Worm (Caenorhabditis elegans) whole organism, midembryonic: ENCODE measurements around the gene T08G5.3.

ENCODE experiments used
- T22C8.4 ChIP-seq: fragments of 200-800 bp; sonication (Bioruptor generic); IDR thresholded peaks from 2 replicates; pipeline ENCODE4 v1.3.6; 2022; ENCODE audit warnings: missing genetic modification characterization, missing compliant biosample characterization
- cog-1 ChIP-seq: sonication (generic microtip); optimal IDR thresholded peaks from 2 replicates; lab custom pipeline; 2016; ENCODE audit warnings: missing genetic modification characterization, missing compliant biosample characterization
- flt-1 ChIP-seq: fragments of 200-800 bp; sonication (Bioruptor generic); IDR thresholded peaks from 2 replicates; pipeline ENCODE4 v1.3.6; 2022; ENCODE audit warnings: missing genetic modification characterization, missing compliant biosample characterization
- klf-2 ChIP-seq: fragments of 200-800 bp; sonication (Bioruptor generic); conservative IDR thresholded peaks from 2 replicates; pipeline ENCODE4 v1.3.6; 2022; ENCODE audit warnings: missing genetic modification reagents, missing genetic modification characterization, missing compliant biosample characterization
- med-1 ChIP-seq: sonication (generic microtip); optimal IDR thresholded peaks from 2 replicates; lab custom pipeline; 2017; ENCODE audit warnings: missing genetic modification characterization, mild to moderate bottlenecking, missing compliant biosample characterization, antibody characterized with exemption, missing genetic modification reagents; ENCODE audit not compliant: insufficient read depth
- ref-1 ChIP-seq: fragments of 200-800 bp; sonication (Bioruptor generic); conservative IDR thresholded peaks from 2 replicates; pipeline ENCODE4 v1.3.6; 2022; ENCODE audit warnings: missing genetic modification reagents, missing genetic modification characterization, missing compliant biosample characterization
- tab-1 ChIP-seq: fragments of 200-800 bp; sonication (Bioruptor generic); IDR thresholded peaks from 2 replicates; pipeline ENCODE4 v1.3.6; 2022; ENCODE audit warnings: missing genetic modification characterization, missing compliant biosample characterization
- ztf-23 ChIP-seq: fragments of 200-800 bp; sonication (Bioruptor generic); IDR thresholded peaks from 2 replicates; pipeline ENCODE4 v1.3.6; 2022; ENCODE audit warnings: missing genetic modification reagents, missing genetic modification characterization, missing compliant biosample characterization

- TF ChIP-seq med-1 (GFP tag; lab: Kevin White, UChicago) = no peak
- no peak for TF ChIP-seq T22C8.4 (GFP tag; lab: Robert Waterston, UW)
- no peak for TF ChIP-seq flt-1 (GFP tag; lab: Robert Waterston, UW)
- no peak for TF ChIP-seq tab-1
- no peak for TF ChIP-seq klf-2 (GFP tag; lab: Robert Waterston, UW)
- no peak for TF ChIP-seq ref-1
- no peak for TF ChIP-seq ztf-23
- TF ChIP-seq cog-1 (tag; lab: Kevin White, UChicago) = no peak
Observed at ce11 chrV:13984828-13985227, 42.5 kb downstream of the T08G5.3 start, which contains the start of gene end-1.
